Worm (Caenorhabditis elegans) whole organism, L4/young adult: ENCODE data around the gene ZK1058.9.

ENCODE experiments used
- W03F9.2 ChIP-seq: fragments of 150-350 bp; optimal IDR thresholded peaks from 2 replicates; lab custom pipeline; 2014; ENCODE audit warnings: missing biosample characterization, missing genetic modification characterization
- dao-5 ChIP-seq: sonication (generic microtip); optimal IDR thresholded peaks from 2 replicates; lab custom pipeline; 2016; ENCODE audit warnings: missing genotype, missing genetic modification characterization, moderate library complexity, missing compliant biosample characterization

- TF ChIP-seq dao-5 (no peak), W03F9.2 (no peak)
These were observed 9.8 kb upstream of the ZK1058.9 start, which contains the start of gene npl-10 for ce11 chrIII:3935808-3936207.
